Worm (Caenorhabditis elegans): ENCODE results near the gene pqn-54.

pqn-54 gene

ce11 chrV:1476284-1476792 lies 11.5 kb downstream of the pqn-54 start:
- no peak for TF ChIP-seq mbf-1 (tag; optimal IDR thresholded peaks at IDR 0.05)
- TF ChIP-seq unc-55 (GFP tag; optimal IDR thresholded peaks at IDR 0.05) = no peak

- TF ChIP-seq unc-55 (GFP tag; optimal IDR thresholded peaks at IDR 0.05) = no peak
- TF ChIP-seq ceh-82 (tag; optimal IDR thresholded peaks at IDR 0.05) = no peak
- no peak for TF ChIP-seq lin-13 (GFP tag; optimal IDR thresholded peaks at IDR 0.05)
- no peak for TF ChIP-seq dmd-4 (tag; optimal IDR thresholded peaks at IDR 0.05)
Measured at ce11 chrV:1476841-1477240, 12.1 kb downstream of the pqn-54 start.

- no peak for TF ChIP-seq blmp-1 (tag; optimal IDR thresholded peaks at IDR 0.05; ENCODE audit: insufficient read depth)
- TF ChIP-seq F13H6.1 (tag; optimal IDR thresholded peaks at IDR 0.05) = peak; percentile 58
- peak; percentile 6 for TF ChIP-seq sma-9 (GFP tag; optimal IDR thresholded peaks at IDR 0.05)
- TF ChIP-seq sma-9 (tag; optimal IDR thresholded peaks at IDR 0.05) = no peak
- TF ChIP-seq Y55F3AM.14 (GFP tag; optimal IDR thresholded peaks at IDR 0.05) = no peak
- TF ChIP-seq C34F6.9 (tag; optimal IDR thresholded peaks at IDR 0.05) = no peak
- peak; percentile 58 for TF ChIP-seq nhr-129 (tag; optimal IDR thresholded peaks at IDR 0.05)
- TF ChIP-seq elt-1 (tag; optimal IDR thresholded peaks at IDR 0.05) = no peak
- no peak for TF ChIP-seq unc-55 (GFP tag; optimal IDR thresholded peaks at IDR 0.05)
- no peak for TF ChIP-seq lin-11 (tag; optimal IDR thresholded peaks at IDR 0.05)
- no peak for TF ChIP-seq nhr-21 (tag; optimal IDR thresholded peaks at IDR 0.05)
Measured at ce11 chrV:1480841-1481240, 16.1 kb downstream of the pqn-54 start.

ce11 chrV:1481742-1482141 lies 17.0 kb downstream of the pqn-54 start, which contains the start of gene C38C3.4:
TSS of gene C38C3.4 (plus strand) at chrV:1482042.
- TF ChIP-seq ztf-1 (GFP tag; conservative IDR thresholded peaks at IDR 0.05) (no peak), peb-1 (tag; optimal IDR thresholded peaks at IDR 0.05) (no peak), Y55F3AM.14 (GFP tag; optimal IDR thresholded peaks at IDR 0.05) (no peak), aly-2 (tag; optimal IDR thresholded peaks at IDR 0.05) (no peak), lin-39 (tag; optimal IDR thresholded peaks at IDR 0.05) (no peak), unc-62 (GFP tag; optimal IDR thresholded peaks at IDR 0.05) (no peak), mab-5 (tag; optimal IDR thresholded peaks at IDR 0.05) (no peak), C34F6.9 (tag; optimal IDR thresholded peaks at IDR 0.05) (no peak), nhr-129 (tag; optimal IDR thresholded peaks at IDR 0.05) (no peak), lin-13 (GFP tag; optimal IDR thresholded peaks at IDR 0.05) (no peak), nhr-11 (tag; optimal IDR thresholded peaks at IDR 0.05) (no peak), nhr-12 (tag; optimal IDR thresholded peaks at IDR 0.05) (no peak), skn-1 (tag; optimal IDR thresholded peaks at IDR 0.05) (no peak), elt-3 (tag; optimal IDR thresholded peaks at IDR 0.05) (no peak), sma-9 (GFP tag; optimal IDR thresholded peaks at IDR 0.05) (no peak), sma-9 (tag; optimal IDR thresholded peaks at IDR 0.05) (no peak), sem-4 (tag; optimal IDR thresholded peaks at IDR 0.05) (no peak), nhr-21 (tag; optimal IDR thresholded peaks at IDR 0.05) (no peak), alr-1 (tag; optimal IDR thresholded peaks at IDR 0.05) (no peak), F13H6.1 (tag; optimal IDR thresholded peaks at IDR 0.05) (no peak), egl-27 (tag; optimal IDR thresholded peaks at IDR 0.05) (no peak)

ce11 chrV:1486031-1486430 lies 21.2 kb downstream of the pqn-54 start:
- peak; percentile 28 for TF ChIP-seq sma-9 (GFP tag; optimal IDR thresholded peaks at IDR 0.05)
- no peak for TF ChIP-seq sma-9 (tag; optimal IDR thresholded peaks at IDR 0.05)
- no peak for TF ChIP-seq zag-1 (tag; optimal IDR thresholded peaks at IDR 0.05)
- TF ChIP-seq nhr-237 (tag; optimal IDR thresholded peaks at IDR 0.05) = no peak

- TF ChIP-seq lin-11 (tag; optimal IDR thresholded peaks at IDR 0.05) (no peak), zag-1 (tag; optimal IDR thresholded peaks at IDR 0.05) (no peak), fos-1 (tag; optimal IDR thresholded peaks at IDR 0.05) (no peak), nhr-12 (tag; optimal IDR thresholded peaks at IDR 0.05) (no peak), nhr-77 (tag; optimal IDR thresholded peaks at IDR 0.05) (no peak), dmd-4 (tag; optimal IDR thresholded peaks at IDR 0.05) (no peak), sma-9 (GFP tag; optimal IDR thresholded peaks at IDR 0.05) (no peak), sma-9 (tag; optimal IDR thresholded peaks at IDR 0.05) (no peak), elt-1 (tag; optimal IDR thresholded peaks at IDR 0.05) (no peak)
Measured at ce11 chrV:1487262-1487661, 22.5 kb downstream of the pqn-54 start.

Data from whole organism, L2 larva.